Worm (Caenorhabditis elegans) whole organism, L4 larva: ENCODE results near the gene C31C9.7.

Experiments used
- dmd-9 ChIP-seq: fragments of 200-800 bp; sonication (Bioruptor generic); IDR thresholded peaks from 2 replicates; pipeline ENCODE4 v1.3.6; 2022; ENCODE audit warnings: missing genetic modification reagents, missing genetic modification characterization, missing compliant biosample characterization
- madf-5 ChIP-seq, 2 experiments: fragments of 200-800 bp; sonication (Bioruptor generic); IDR thresholded peaks; 2 replicates each; pipeline ENCODE4 v1.3.6; 2022; ENCODE audit warnings: missing compliant biosample characterization in 2 of 2, missing genetic modification characterization in 2 of 2
- nhr-11 ChIP-seq: fragments of 150-350 bp; optimal IDR thresholded peaks from 2 replicates; lab custom pipeline; 2014; ENCODE audit warnings: missing biosample characterization, missing genetic modification characterization
- pha-4 ChIP-seq, 2 experiments: fragments of 150-350 bp in 1 of 2; fragments of 200-800 bp in 1 of 2; sonication (Bioruptor generic) in 1 of 2; IDR thresholded peaks in 1 of 2; optimal IDR thresholded peaks in 1 of 2; 2 replicates each; pipeline versions ENCODE4 v1.3.6 to Lab custom; 2014 to 2022; ENCODE audit warnings: missing genetic modification characterization in 2 of 2, missing genetic modification reagents in 2 of 2, missing biosample characterization in 1 of 2, missing compliant biosample characterization in 1 of 2
- snpc-4 ChIP-seq: fragments of 150-350 bp; optimal IDR thresholded peaks from 2 replicates; lab custom pipeline; 2014; ENCODE audit warnings: missing biosample characterization, missing genetic modification characterization

DNA sequence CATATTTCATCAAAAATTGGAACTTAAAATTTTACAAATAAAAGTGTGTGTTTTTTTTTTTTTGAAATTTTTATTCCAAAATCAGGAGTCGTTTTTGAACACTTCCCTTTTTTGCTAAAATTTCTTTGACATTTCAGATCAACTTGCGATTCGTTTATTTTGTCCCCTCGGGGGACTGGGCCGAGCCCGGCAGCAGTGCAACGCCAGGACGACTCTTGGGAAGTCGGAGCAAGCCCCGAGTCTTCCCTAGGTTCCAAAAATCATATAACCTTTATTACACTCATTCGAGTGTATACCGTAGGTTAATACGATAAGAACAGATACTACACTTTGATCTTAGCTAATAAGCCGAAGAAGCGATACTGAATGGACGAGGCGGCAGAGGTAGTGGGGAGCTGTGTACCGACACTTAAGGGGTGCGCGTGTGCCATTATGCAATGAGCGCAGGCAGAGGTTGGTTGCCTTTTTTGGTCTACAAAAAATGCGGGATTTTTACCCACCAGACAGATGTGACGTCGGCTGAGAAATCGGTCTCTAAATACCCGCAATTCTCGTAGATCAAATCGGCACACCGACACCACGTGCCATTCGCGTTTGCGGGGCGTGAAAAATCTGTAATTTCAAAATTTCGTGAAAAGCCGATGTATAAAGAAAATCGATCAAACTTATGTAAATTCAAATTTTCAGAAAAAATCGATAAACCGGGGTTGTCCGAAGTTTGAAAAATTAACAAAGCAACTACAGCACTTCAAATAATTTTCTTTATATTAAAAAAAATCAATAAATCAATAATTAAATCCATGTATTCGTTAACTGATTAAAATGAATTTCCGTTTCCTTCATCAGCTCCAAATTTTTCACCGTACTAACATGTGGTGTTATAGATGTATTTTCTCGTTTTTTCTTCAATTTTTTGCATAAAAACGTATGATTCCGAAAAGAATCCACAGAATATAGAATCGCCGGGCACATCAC, 48.8 kb downstream of the C31C9.7 start:
- TF ChIP-seq snpc-4 (tag; lab: Kevin White, UChicago) = no peak
- TF ChIP-seq dmd-9 (GFP tag; lab: Robert Waterston, UW) = no peak
- no peak for TF ChIP-seq nhr-11 (tag; lab: Kevin White, UChicago)
- no peak for TF ChIP-seq pha-4 (GFP tag; IDR thresholded peaks at IDR 0.05; lab: Robert Waterston, UW)
- no peak for TF ChIP-seq pha-4 (tag; optimal IDR thresholded peaks at IDR 0.05; lab: Kevin White, UChicago)
- no peak for TF ChIP-seq madf-5 (GFP tag; IDR thresholded peaks at IDR 0.05; lab: Robert Waterston, UW)
